Worm (Caenorhabditis elegans): ENCODE measurements around the gene T19D7.6.

T19D7.6 gene

DNA sequence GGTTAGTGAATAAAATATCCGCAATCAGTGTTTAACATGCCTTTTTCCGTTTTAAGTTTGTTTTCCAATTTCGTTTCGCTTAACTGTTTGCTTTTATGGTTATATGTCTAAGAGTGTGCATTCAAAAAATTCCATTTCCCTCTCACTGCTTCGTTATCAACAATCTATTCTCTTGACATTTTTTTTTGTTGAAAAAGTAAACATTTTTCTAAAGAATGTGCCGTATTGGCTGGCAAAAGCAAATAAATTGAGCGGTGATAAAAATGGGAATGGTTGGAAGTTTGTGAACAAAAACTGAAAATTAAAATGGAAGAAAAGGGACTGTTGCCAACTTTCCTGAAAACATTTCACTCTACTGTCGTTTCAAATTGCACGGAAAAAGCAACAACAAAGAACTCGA lies 19.0 kb downstream of the T19D7.6 start:
- TF ChIP-seq pqm-1 (tag; optimal IDR thresholded peaks at IDR 0.05) (peak; percentile 12), nhr-67 (tag; optimal IDR thresholded peaks at IDR 0.05) (no peak), pha-4 (tag; optimal IDR thresholded peaks at IDR 0.05) (peak; percentile 85), elt-2 (tag; optimal IDR thresholded peaks at IDR 0.05) (peak; percentile 74)

DNA sequence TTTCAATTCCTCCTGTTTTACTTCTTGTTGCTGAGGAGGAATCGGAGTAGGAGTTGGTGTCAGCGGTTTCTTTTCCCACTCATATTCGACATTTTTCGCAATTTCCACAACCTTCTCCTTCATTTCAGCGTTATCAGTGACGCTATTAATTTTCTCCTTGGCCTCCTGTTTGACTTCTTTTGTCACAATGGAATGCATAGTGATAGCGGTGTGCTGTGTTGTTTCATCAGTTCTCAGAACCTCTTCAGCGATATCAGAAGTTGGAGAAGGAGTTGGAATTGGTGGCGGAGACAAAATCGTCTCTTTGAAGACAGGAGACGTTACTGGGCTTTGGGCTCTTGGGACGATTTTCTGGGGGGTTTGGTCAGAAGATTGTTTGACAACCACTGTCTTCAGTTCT lies 24.1 kb downstream of the T19D7.6 start:
- no peak for TF ChIP-seq tbx-2 (tag; optimal IDR thresholded peaks at IDR 0.05)
- TF ChIP-seq pha-4 (tag; optimal IDR thresholded peaks at IDR 0.05), result peak; percentile 8
- peak; percentile 65 for TF ChIP-seq pqm-1 (tag; optimal IDR thresholded peaks at IDR 0.05)
- peak; percentile 80 for TF ChIP-seq elt-2 (tag; optimal IDR thresholded peaks at IDR 0.05)

DNA sequence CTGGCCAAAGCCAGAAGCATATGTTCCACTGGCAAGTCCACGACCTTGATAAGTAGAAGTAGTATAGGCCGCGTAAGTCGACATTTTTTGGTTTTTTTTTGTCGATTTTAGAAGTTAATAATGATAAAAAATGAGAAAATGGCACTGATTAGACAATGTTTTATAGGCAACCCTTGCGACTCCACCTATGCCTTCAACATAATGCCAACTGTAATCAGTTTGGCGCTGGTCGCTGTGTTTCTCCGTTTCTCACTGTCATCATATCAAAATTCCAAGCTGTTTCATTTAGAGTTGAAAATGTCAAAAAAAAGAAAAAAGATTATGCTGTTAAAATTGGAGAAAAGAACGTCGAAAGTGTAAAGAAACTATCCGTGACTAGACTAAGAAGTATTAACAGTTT lies 25.0 kb downstream of the T19D7.6 start:
- TF ChIP-seq elt-2 (tag; optimal IDR thresholded peaks at IDR 0.05) (peak; percentile 90), pqm-1 (tag; optimal IDR thresholded peaks at IDR 0.05) (peak; percentile 58), snpc-4 (tag; optimal IDR thresholded peaks at IDR 0.05) (no peak), skn-1 (tag; optimal IDR thresholded peaks at IDR 0.05) (no peak)

DNA sequence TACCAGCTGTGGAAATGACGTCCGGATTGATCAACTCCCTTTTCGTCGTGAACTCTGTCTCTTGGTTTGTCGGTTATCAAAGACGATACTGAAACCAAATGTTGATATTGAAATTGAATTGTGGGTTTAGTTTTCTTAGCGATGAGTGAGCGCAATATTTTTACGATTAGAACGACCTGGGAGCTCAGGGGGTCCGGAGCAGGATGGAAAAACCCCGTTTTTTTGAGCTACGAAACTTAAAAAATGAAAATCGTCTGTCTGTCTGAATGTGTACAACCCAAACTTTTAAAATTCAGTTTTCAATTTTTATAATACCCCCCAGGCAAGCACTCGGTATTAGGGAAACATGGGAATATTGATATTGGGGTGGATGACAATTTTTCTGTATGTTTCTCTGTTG lies 27.8 kb downstream of the T19D7.6 start:
- TF ChIP-seq fos-1 (tag; optimal IDR thresholded peaks at IDR 0.05) (no peak), elt-2 (tag; optimal IDR thresholded peaks at IDR 0.05) (peak; percentile 50), nhr-12 (tag; optimal IDR thresholded peaks at IDR 0.05) (no peak)

- TF ChIP-seq skn-1 (tag; optimal IDR thresholded peaks at IDR 0.05), result no peak
- no peak for TF ChIP-seq snpc-4 (tag; optimal IDR thresholded peaks at IDR 0.05)
- TF ChIP-seq ama-1 (optimal IDR thresholded peaks at IDR 0.05), result no peak
- TF ChIP-seq egl-5 (tag; optimal IDR thresholded peaks at IDR 0.05), result no peak
- TF ChIP-seq fkh-2 (tag; optimal IDR thresholded peaks at IDR 0.05), result no peak
- no peak for TF ChIP-seq nhr-23 (tag; optimal IDR thresholded peaks at IDR 0.05)
- no peak for TF ChIP-seq jun-1 (tag; optimal IDR thresholded peaks at IDR 0.05)
- no peak for TF ChIP-seq ceh-9 (tag; optimal IDR thresholded peaks at IDR 0.05)
- TF ChIP-seq ztf-11 (tag; optimal IDR thresholded peaks at IDR 0.05), result no peak
- no peak for TF ChIP-seq ztf-4 (tag; optimal IDR thresholded peaks at IDR 0.05)
- TF ChIP-seq eor-1 (tag; optimal IDR thresholded peaks at IDR 0.05), result no peak
- TF ChIP-seq unc-62 (GFP tag; optimal IDR thresholded peaks at IDR 0.05), result no peak
- TF ChIP-seq nhr-237 (tag; optimal IDR thresholded peaks at IDR 0.05), result no peak
- TF ChIP-seq elt-1 (tag; optimal IDR thresholded peaks at IDR 0.05), result no peak
- TF ChIP-seq fkh-10 (GFP tag; optimal IDR thresholded peaks at IDR 0.05), result no peak
- TF ChIP-seq hmg-11 (tag; optimal IDR thresholded peaks at IDR 0.05), result no peak
- TF ChIP-seq mdl-1 (tag; optimal IDR thresholded peaks at IDR 0.05), result no peak
- TF ChIP-seq unc-39 (tag; optimal IDR thresholded peaks at IDR 0.05), result no peak
Observed at ce11 chrX:641440-641839, 29.2 kb downstream of the T19D7.6 start, which contains the start of gene M6.11. TSS of gene M6.11 (minus strand) at chrX:641540.

ce11 chrX:637588-637987 lies 33.0 kb downstream of the T19D7.6 start:
- peak; percentile 63 for TF ChIP-seq elt-2 (tag; optimal IDR thresholded peaks at IDR 0.05)
- no peak for TF ChIP-seq pha-4 (tag; optimal IDR thresholded peaks at IDR 0.05)

- TF ChIP-seq ZK546.5 (tag; optimal IDR thresholded peaks at IDR 0.05), result no peak
- no peak for TF ChIP-seq ceh-16 (tag; optimal IDR thresholded peaks at IDR 0.05)
- no peak for TF ChIP-seq nfya-1 (tag; optimal IDR thresholded peaks at IDR 0.05; ENCODE audit: insufficient read depth)
- no peak for TF ChIP-seq nhr-237 (tag; optimal IDR thresholded peaks at IDR 0.05)
- no peak for TF ChIP-seq nhr-28 (tag; optimal IDR thresholded peaks at IDR 0.05)
- no peak for TF ChIP-seq nhr-12 (tag; optimal IDR thresholded peaks at IDR 0.05)
- no peak for TF ChIP-seq sea-2 (GFP tag; optimal IDR thresholded peaks at IDR 0.05)
- TF ChIP-seq fkh-2 (tag; optimal IDR thresholded peaks at IDR 0.05), result no peak
- no peak for TF ChIP-seq mdl-1 (tag; optimal IDR thresholded peaks at IDR 0.05)
- no peak for TF ChIP-seq nhr-23 (tag; optimal IDR thresholded peaks at IDR 0.05)
- TF ChIP-seq nhr-25 (tag; optimal IDR thresholded peaks at IDR 0.05), result no peak
Observed at ce11 chrX:636893-637292, 33.7 kb downstream of the T19D7.6 start, which contains the start of gene pha-2. TSS of gene pha-2 (minus strand) at chrX:636993.

Data from whole organism, L3 larva.